Worm (Caenorhabditis elegans): ENCODE results near the gene C16E9.2.

ce11 chrX:6894104-6894503, 41.4 kb upstream of the C16E9.2 start:
- TF ChIP-seq nfya-1 (tag; optimal IDR thresholded peaks at IDR 0.05; ENCODE audit: insufficient read depth) (no peak), aly-2 (tag; optimal IDR thresholded peaks at IDR 0.05) (no peak), ceh-16 (tag; optimal IDR thresholded peaks at IDR 0.05) (no peak), nhr-11 (tag; optimal IDR thresholded peaks at IDR 0.05) (no peak), daf-12 (tag; optimal IDR thresholded peaks at IDR 0.05) (no peak)
